Worm (Caenorhabditis elegans) whole organism, young adult: ENCODE results near the gene srsx-24.

Experiments used
- lin-35 ChIP-seq, 3 experiments: fragments of 150-350 bp in 2 of 3; sonication (generic microtip) in 1 of 3; optimal IDR thresholded peaks; 2 replicates each; lab custom pipeline; 2014 to 2018; ENCODE audit warnings: missing biosample characterization in 3 of 3, missing genetic modification characterization in 3 of 3, missing genetic modification reagents in 3 of 3
- madf-8 ChIP-seq: fragments of 200-800 bp; sonication (Bioruptor generic); conservative IDR thresholded peaks from 2 replicates; pipeline ENCODE4 v1.3.6; 2022; ENCODE audit warnings: missing genetic modification reagents, missing genetic modification characterization, missing compliant biosample characterization
- snpc-4 ChIP-seq, 5 experiments: fragments of 150-350 bp in 1 of 5; sonication (generic microtip) in 4 of 5; optimal IDR thresholded peaks; 2 replicates each; lab custom pipeline; 2014 to 2018; ENCODE audit warnings: missing genetic modification characterization in 5 of 5, missing biosample characterization in 3 of 5, antibody characterized with exemption in 2 of 5, mild to moderate bottlenecking in 2 of 5, missing compliant biosample characterization in 2 of 5, missing genotype in 2 of 5, moderate library complexity in 2 of 5, missing genetic modification reagents in 1 of 5

DNA sequence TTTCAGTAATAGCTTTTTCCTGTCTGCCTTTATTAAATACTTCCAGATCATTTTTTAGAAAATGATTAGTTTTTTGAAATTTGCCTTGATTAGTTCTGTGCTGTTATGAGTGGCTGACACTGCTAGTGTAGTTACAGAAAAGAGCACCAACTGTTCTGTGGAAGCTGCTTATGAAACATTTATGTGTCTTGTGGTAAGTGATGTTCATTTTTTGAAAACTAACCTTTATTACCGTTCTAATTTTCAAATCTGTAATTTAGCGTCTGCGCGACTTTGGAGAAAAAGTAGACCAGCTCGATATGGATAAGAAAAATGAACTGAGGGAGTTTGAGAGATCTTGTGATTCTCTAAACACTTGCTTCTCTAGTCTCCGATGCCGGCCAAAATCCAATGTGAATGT is 9.7 kb downstream of the srsx-24 start, which contains the start of gene srj-14:
- TF ChIP-seq lin-35 (GFP tag; optimal IDR thresholded peaks at IDR 0.05; lab: Kevin White, UChicago) (no peak), snpc-4 (GFP tag; optimal IDR thresholded peaks at IDR 0.05; lab: Kevin White, UChicago) (no peak), snpc-4 (tag; optimal IDR thresholded peaks at IDR 0.05; lab: Kevin White, UChicago) (no peak), madf-8 (no peak)
